Worm (Caenorhabditis elegans) whole organism, late embryonic: Measurements from ENCODE around the gene rpl-23.
A peak's percentile ranks its signal among the peaks of the same experiment; 100 is the strongest.

Source experiments
- K09A11.1 ChIP-seq: sonication (generic microtip); optimal IDR thresholded peaks from 2 replicates; lab custom pipeline; 2017; ENCODE audit warnings: antibody characterized with exemption, mild to moderate bottlenecking, missing genetic modification characterization, missing compliant biosample characterization; ENCODE audit not compliant: insufficient read depth
- Y22D7AL.16 ChIP-seq: sonication (generic microtip); optimal IDR thresholded peaks from 2 replicates; lab custom pipeline; 2016; ENCODE audit warnings: missing genetic modification characterization, missing compliant biosample characterization
- ama-1 ChIP-seq: fragments of 150-350 bp; optimal IDR thresholded peaks from 2 replicates; lab custom pipeline; 2014
- ceh-14 ChIP-seq: sonication (generic microtip); optimal IDR thresholded peaks from 2 replicates; lab custom pipeline; 2016; ENCODE audit warnings: missing genotype, missing genetic modification characterization, missing compliant biosample characterization
- ceh-18 ChIP-seq: sonication (generic microtip); optimal IDR thresholded peaks from 2 replicates; lab custom pipeline; 2016; ENCODE audit warnings: missing genetic modification characterization, missing compliant biosample characterization
- ceh-2 ChIP-seq: sonication (generic microtip); optimal IDR thresholded peaks from 2 replicates; lab custom pipeline; 2016; ENCODE audit warnings: missing genotype, missing genetic modification characterization, missing compliant biosample characterization
- ceh-24 ChIP-seq: sonication (generic microtip); optimal IDR thresholded peaks from 2 replicates; lab custom pipeline; 2016; ENCODE audit warnings: mild to moderate bottlenecking, missing genetic modification characterization, missing compliant biosample characterization
- ceh-30 ChIP-seq: fragments of 150-350 bp; optimal IDR thresholded peaks from 2 replicates; lab custom pipeline; 2014; ENCODE audit warnings: missing biosample characterization, missing genetic modification characterization
- ceh-31 ChIP-seq: sonication (generic microtip); optimal IDR thresholded peaks from 2 replicates; lab custom pipeline; 2016; ENCODE audit warnings: missing genetic modification characterization, missing compliant biosample characterization
- ceh-34 ChIP-seq: sonication (generic microtip); optimal IDR thresholded peaks from 2 replicates; lab custom pipeline; 2016; ENCODE audit warnings: mild to moderate bottlenecking, missing genetic modification characterization, missing compliant biosample characterization
- ceh-45 ChIP-seq: fragments of 200-800 bp; sonication (Bioruptor generic); IDR thresholded peaks from 2 replicates; pipeline ENCODE4 v1.3.6; 2022; ENCODE audit warnings: missing genetic modification reagents, missing genetic modification characterization, missing compliant biosample characterization
- ceh-48 ChIP-seq: sonication (generic microtip); optimal IDR thresholded peaks from 2 replicates; lab custom pipeline; 2016; ENCODE audit warnings: missing genetic modification characterization, inconsistent platforms, missing compliant biosample characterization
- ceh-6 ChIP-seq: fragments of 200-800 bp; sonication (Bioruptor generic); optimal IDR thresholded peaks from 2 replicates; lab custom pipeline; 2018; ENCODE audit warnings: mild to moderate bottlenecking, missing genetic modification characterization, missing compliant biosample characterization
- ceh-9 ChIP-seq: sonication (generic microtip); optimal IDR thresholded peaks from 2 replicates; lab custom pipeline; 2016; ENCODE audit warnings: mild to moderate bottlenecking, missing genetic modification characterization, inconsistent platforms, missing compliant biosample characterization
- che-1 ChIP-seq: sonication (generic microtip); optimal IDR thresholded peaks from 2 replicates; lab custom pipeline; 2016; ENCODE audit warnings: mild to moderate bottlenecking, missing genetic modification characterization, missing compliant biosample characterization
- dve-1 ChIP-seq: sonication (generic microtip); optimal IDR thresholded peaks from 2 replicates; lab custom pipeline; 2017; ENCODE audit warnings: antibody characterized with exemption, mild to moderate bottlenecking, missing genetic modification characterization, missing compliant biosample characterization
- ets-4 ChIP-seq: sonication (generic microtip); optimal IDR thresholded peaks from 2 replicates; lab custom pipeline; 2016; ENCODE audit warnings: missing genetic modification characterization, missing compliant biosample characterization
- eyg-1 ChIP-seq: sonication (generic microtip); optimal IDR thresholded peaks from 2 replicates; lab custom pipeline; 2016; ENCODE audit warnings: missing genotype, missing genetic modification characterization, missing compliant biosample characterization
- fax-1 ChIP-seq: sonication (generic microtip); optimal IDR thresholded peaks from 2 replicates; lab custom pipeline; 2016; ENCODE audit warnings: missing genotype, missing genetic modification characterization, missing compliant biosample characterization
- fkh-10 ChIP-seq: fragments of 150-350 bp; optimal IDR thresholded peaks from 2 replicates; lab custom pipeline; 2014; ENCODE audit warnings: missing biosample characterization, missing genetic modification reagents, missing genetic modification characterization
- hlh-13 ChIP-seq: fragments of 200-800 bp; sonication (Bioruptor generic); optimal IDR thresholded peaks from 2 replicates; lab custom pipeline; 2018; ENCODE audit warnings: mild to moderate bottlenecking, missing genetic modification characterization, missing compliant biosample characterization
- hlh-30 ChIP-seq: sonication (generic microtip); optimal IDR thresholded peaks from 2 replicates; lab custom pipeline; 2017; ENCODE audit warnings: antibody characterized with exemption, missing genetic modification characterization, missing compliant biosample characterization; ENCODE audit not compliant: insufficient read depth
- hlh-6 ChIP-seq: sonication (generic microtip); optimal IDR thresholded peaks from 2 replicates; lab custom pipeline; 2016; ENCODE audit warnings: missing genotype, missing genetic modification characterization, missing compliant biosample characterization
- hlh-8 ChIP-seq: sonication (generic microtip); optimal IDR thresholded peaks from 2 replicates; lab custom pipeline; 2016; ENCODE audit warnings: missing genotype, missing genetic modification characterization, missing compliant biosample characterization
- madf-2 ChIP-seq: sonication (generic microtip); optimal IDR thresholded peaks from 2 replicates; lab custom pipeline; 2017; ENCODE audit warnings: missing genetic modification characterization, missing compliant biosample characterization
- nfya-1 ChIP-seq: sonication (generic microtip); optimal IDR thresholded peaks from 2 replicates; lab custom pipeline; 2017; ENCODE audit warnings: missing genetic modification characterization, mild to moderate bottlenecking, missing compliant biosample characterization, antibody characterized with exemption, moderate library complexity
- nhr-11 ChIP-seq: fragments of 150-350 bp; optimal IDR thresholded peaks from 2 replicates; lab custom pipeline; 2014; ENCODE audit warnings: missing biosample characterization, missing genetic modification characterization
- nhr-232 ChIP-seq: sonication (generic microtip); optimal IDR thresholded peaks from 2 replicates; lab custom pipeline; 2016; ENCODE audit warnings: missing genetic modification characterization, missing compliant biosample characterization
- odd-2 ChIP-seq: sonication (generic microtip); optimal IDR thresholded peaks from 2 replicates; lab custom pipeline; 2017; ENCODE audit warnings: antibody characterized with exemption, mild to moderate bottlenecking, missing genetic modification characterization, missing compliant biosample characterization
- pat-9 ChIP-seq: fragments of 200-800 bp; sonication (Bioruptor generic); optimal IDR thresholded peaks from 2 replicates; lab custom pipeline; 2018; ENCODE audit warnings: mild to moderate bottlenecking, missing genetic modification characterization, moderate library complexity, missing compliant biosample characterization
- pha-4 ChIP-seq: fragments of 150-350 bp; optimal IDR thresholded peaks from 2 replicates; lab custom pipeline; 2018; ENCODE audit warnings: missing biosample characterization, missing genetic modification reagents, missing genetic modification characterization
- pros-1 ChIP-seq: fragments of 150-350 bp; optimal IDR thresholded peaks from 2 replicates; lab custom pipeline; 2014; ENCODE audit warnings: missing biosample characterization, missing genetic modification reagents, missing genetic modification characterization
- ref-2 ChIP-seq: sonication (generic microtip); optimal IDR thresholded peaks from 2 replicates; lab custom pipeline; 2016; ENCODE audit warnings: missing genetic modification characterization, missing compliant biosample characterization
- rnt-1 ChIP-seq: sonication (generic microtip); optimal IDR thresholded peaks from 2 replicates; lab custom pipeline; 2016; ENCODE audit warnings: missing genetic modification characterization, missing compliant biosample characterization
- sox-2 ChIP-seq: fragments of 200-800 bp; sonication (Bioruptor generic); IDR thresholded peaks from 2 replicates; pipeline ENCODE4 v1.3.6; 2022; ENCODE audit warnings: missing genetic modification reagents, missing genetic modification characterization, missing compliant biosample characterization
- sox-4 ChIP-seq: sonication (generic microtip); optimal IDR thresholded peaks from 2 replicates; lab custom pipeline; 2017; ENCODE audit warnings: mild to moderate bottlenecking, missing genetic modification characterization, inconsistent platforms, missing compliant biosample characterization
- tbx-2 ChIP-seq: sonication (generic microtip); optimal IDR thresholded peaks from 2 replicates; lab custom pipeline; 2016; ENCODE audit warnings: missing genetic modification characterization, missing compliant biosample characterization
- ttx-3 ChIP-seq: sonication (generic microtip); optimal IDR thresholded peaks from 2 replicates; lab custom pipeline; 2016; ENCODE audit warnings: missing genetic modification reagents, missing genetic modification characterization, missing compliant biosample characterization
- unc-3 ChIP-seq, 2 experiments: fragments of 200-800 bp in 1 of 2; sonication (Bioruptor generic) in 1 of 2; sonication (generic microtip) in 1 of 2; conservative IDR thresholded peaks in 1 of 2; optimal IDR thresholded peaks in 1 of 2; 2 replicates each; pipeline versions ENCODE4 v1.3.6 to Lab custom; 2016 to 2022; ENCODE audit warnings: missing compliant biosample characterization in 2 of 2, missing genetic modification characterization in 2 of 2, missing genetic modification reagents in 1 of 2
- unc-42 ChIP-seq: sonication (generic microtip); optimal IDR thresholded peaks from 2 replicates; lab custom pipeline; 2016; ENCODE audit warnings: missing genotype, missing genetic modification characterization, missing compliant biosample characterization
- unc-55 ChIP-seq: sonication (generic microtip); optimal IDR thresholded peaks from 2 replicates; lab custom pipeline; 2017; ENCODE audit warnings: missing biosample characterization, missing genetic modification reagents, missing genetic modification characterization
- unc-86 ChIP-seq: sonication (generic microtip); optimal IDR thresholded peaks from 2 replicates; lab custom pipeline; 2016; ENCODE audit warnings: missing genetic modification characterization, missing compliant biosample characterization
- zip-5 ChIP-seq: sonication (generic microtip); optimal IDR thresholded peaks from 2 replicates; lab custom pipeline; 2016; ENCODE audit warnings: missing genetic modification characterization, missing compliant biosample characterization

The rpl-23 gene

DNA sequence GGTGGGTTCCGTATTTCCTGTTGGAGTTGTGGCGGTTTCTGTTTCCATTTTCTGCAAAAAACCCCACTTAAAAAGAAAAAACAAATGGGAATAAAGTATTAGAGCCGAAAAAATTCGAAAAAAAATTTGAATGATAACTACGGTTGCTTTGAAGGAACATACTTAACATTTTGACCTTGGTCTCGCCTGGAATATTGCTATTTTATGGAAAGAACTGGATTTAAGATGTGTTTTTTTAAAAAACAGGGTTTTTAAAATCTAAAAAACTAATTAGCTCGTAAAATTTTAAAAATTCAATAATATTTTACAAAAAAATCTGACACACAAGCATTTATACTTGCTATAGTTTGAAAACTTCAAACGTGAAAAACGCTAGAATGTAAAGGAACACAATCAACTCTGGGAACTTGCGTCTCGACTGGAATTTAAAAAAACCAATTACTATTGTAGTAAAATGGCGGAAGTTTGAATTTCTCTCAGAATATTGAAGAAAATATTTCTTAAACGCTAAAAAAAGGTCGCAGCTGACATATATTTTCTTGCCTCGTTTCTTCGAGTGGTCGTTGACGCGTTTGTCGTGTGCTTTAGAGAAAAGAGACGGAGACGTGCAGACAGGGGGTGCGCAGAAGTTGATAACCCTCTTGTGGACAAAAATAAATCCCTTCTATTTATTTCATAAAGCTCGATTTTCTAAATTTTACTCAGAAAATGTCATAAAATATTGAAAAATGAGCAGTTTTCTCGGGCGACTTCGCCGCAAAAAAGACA is 7.8 kb downstream of the rpl-23 start, which contains the start of the genes lgg-3 and rgs-5:
TSS of gene lgg-3 (minus strand) at position 51 of the 768 bp plus-strand sequence.
TSS of gene rgs-5 (plus strand) at position 593 of the 768 bp plus-strand sequence.
- TF ChIP-seq ets-4 (tag; lab: Kevin White, UChicago), result peak; percentile 2
- peak; percentile 18 for TF ChIP-seq unc-42
- no peak for TF ChIP-seq hlh-8
- peak; percentile 21 for TF ChIP-seq nfya-1 (tag; lab: Kevin White, UChicago)

DNA sequence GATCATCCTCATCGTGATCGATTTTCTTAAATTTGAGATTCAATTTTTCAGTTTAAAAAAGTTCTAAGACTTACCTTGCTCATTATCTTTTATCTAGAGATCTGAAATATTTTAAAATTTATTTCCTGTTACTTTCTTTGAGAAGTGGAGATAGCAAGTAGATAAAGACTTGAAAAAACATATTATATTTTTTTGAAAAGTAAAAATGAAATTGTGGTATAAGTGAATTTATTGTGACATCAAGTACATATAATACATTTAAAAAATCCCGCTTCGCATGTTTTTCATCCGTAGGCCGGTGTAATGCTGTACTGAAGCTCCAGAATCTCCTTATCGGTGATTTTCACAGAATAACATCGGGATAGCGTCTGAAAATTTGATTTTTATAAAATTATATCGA is 8.7 kb downstream of the rpl-23 start, which contains the start of gene B0336.7:
TSS of gene B0336.7 (minus strand) at position 101 of the 400 bp plus-strand sequence.
- no peak for TF ChIP-seq sox-2 (GFP tag; lab: Robert Waterston, UW)
- TF ChIP-seq ets-4 (tag; lab: Kevin White, UChicago), result no peak
- TF ChIP-seq hlh-13, result no peak
- TF ChIP-seq hlh-6 (tag; lab: Kevin White, UChicago), result no peak
- TF ChIP-seq ceh-30, result no peak
- no peak for TF ChIP-seq unc-3 (GFP tag; conservative IDR thresholded peaks at IDR 0.05; lab: Robert Waterston, UW)
- no peak for TF ChIP-seq unc-3 (tag; optimal IDR thresholded peaks at IDR 0.05; lab: Kevin White, UChicago)
- TF ChIP-seq ceh-48, result no peak
- TF ChIP-seq pha-4, result no peak
- no peak for TF ChIP-seq ref-2 (tag; lab: Kevin White, UChicago)
- no peak for TF ChIP-seq ceh-45
- no peak for TF ChIP-seq zip-5
- TF ChIP-seq che-1 (tag; lab: Kevin White, UChicago), result no peak
- no peak for TF ChIP-seq ceh-6 (GFP tag; lab: Kevin White, UChicago)
- TF ChIP-seq ceh-31 (tag; lab: Kevin White, UChicago), result no peak
- TF ChIP-seq dve-1 (tag; lab: Kevin White, UChicago), result no peak
- no peak for TF ChIP-seq ceh-14 (tag; lab: Kevin White, UChicago)
- TF ChIP-seq ceh-24, result no peak
- TF ChIP-seq tbx-2 (tag; lab: Kevin White, UChicago), result no peak
- no peak for TF ChIP-seq hlh-30 (tag; lab: Kevin White, UChicago)

- TF ChIP-seq ceh-18 (tag; lab: Kevin White, UChicago) (no peak), fkh-10 (GFP tag; lab: Kevin White, UChicago) (no peak), unc-55 (no peak), ceh-6 (GFP tag; lab: Kevin White, UChicago) (no peak), K09A11.1 (tag; lab: Kevin White, UChicago) (no peak), unc-86 (tag; lab: Kevin White, UChicago) (no peak), pat-9 (tag; lab: Kevin White, UChicago) (no peak), ceh-45 (no peak), sox-2 (GFP tag; lab: Robert Waterston, UW) (no peak), ceh-2 (tag; lab: Kevin White, UChicago) (no peak), odd-2 (tag; lab: Kevin White, UChicago) (no peak), ref-2 (tag; lab: Kevin White, UChicago) (no peak), sox-4 (tag; lab: Kevin White, UChicago) (no peak), fax-1 (tag; lab: Kevin White, UChicago) (no peak), ceh-14 (tag; lab: Kevin White, UChicago) (no peak)
Measured at ce11 chrIII:5693736-5694135, 12.2 kb downstream of the rpl-23 start, which contains the start of gene B0336.13. B0336.13 (plus strand) TSS chrIII:5694036.

DNA sequence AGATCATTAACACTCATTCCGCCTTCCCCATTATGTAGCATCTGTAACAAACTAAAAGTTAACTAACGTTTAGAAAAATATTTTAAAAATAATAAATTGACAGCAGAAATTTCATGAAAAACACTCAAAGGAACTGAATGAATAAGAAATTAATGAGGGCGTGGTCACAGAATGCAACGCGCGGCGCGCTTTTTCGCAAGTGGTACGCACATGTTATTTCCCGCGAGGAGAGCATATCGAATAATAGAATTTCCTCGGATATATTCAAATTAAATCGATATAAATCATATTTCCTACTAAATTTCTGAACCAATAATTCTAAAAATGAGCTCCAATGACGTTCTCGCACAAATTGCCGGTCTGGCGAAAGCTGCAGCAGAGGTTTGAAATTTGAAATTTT is 13.2 kb downstream of the rpl-23 start, which contains the start of the genes abi-1 and arle-14:
TSS of gene abi-1 (minus strand) at position 51 of the 400 bp plus-strand sequence.
TSS of gene arle-14 (plus strand) at position 217 of the 400 bp plus-strand sequence.
- TF ChIP-seq ceh-34 (tag; lab: Kevin White, UChicago), result no peak
- TF ChIP-seq odd-2 (tag; lab: Kevin White, UChicago), result no peak
- TF ChIP-seq nhr-11 (tag; lab: Kevin White, UChicago), result no peak
- no peak for TF ChIP-seq ceh-9 (tag; lab: Kevin White, UChicago)
- TF ChIP-seq Y22D7AL.16 (tag; lab: Kevin White, UChicago), result no peak
- TF ChIP-seq tbx-2 (tag; lab: Kevin White, UChicago), result no peak
- peak; percentile 7 for TF ChIP-seq nfya-1 (tag; lab: Kevin White, UChicago)
- no peak for TF ChIP-seq nhr-232 (tag; lab: Kevin White, UChicago)
- TF ChIP-seq ttx-3 (tag; lab: Kevin White, UChicago), result peak; percentile 19
- no peak for TF ChIP-seq dve-1 (tag; lab: Kevin White, UChicago)
- TF ChIP-seq eyg-1 (tag; lab: Kevin White, UChicago), result no peak
- no peak for TF ChIP-seq madf-2 (tag; lab: Kevin White, UChicago)
- TF ChIP-seq unc-42, result peak; percentile 54
- TF ChIP-seq ets-4 (tag; lab: Kevin White, UChicago), result peak; percentile 11
- TF ChIP-seq pros-1 (tag; lab: Kevin White, UChicago), result no peak
- no peak for TF ChIP-seq unc-55
- no peak for TF ChIP-seq rnt-1 (tag; lab: Kevin White, UChicago)
- TF ChIP-seq che-1 (tag; lab: Kevin White, UChicago), result no peak
- TF ChIP-seq fax-1 (tag; lab: Kevin White, UChicago), result no peak
- no peak for TF ChIP-seq ama-1 (lab: Kevin White, UChicago)
- no peak for TF ChIP-seq K09A11.1 (tag; lab: Kevin White, UChicago)
- peak; percentile 20 for TF ChIP-seq ceh-31 (tag; lab: Kevin White, UChicago)
